Worm (Caenorhabditis elegans): ENCODE results near the gene ftn-1.

ce11 chrV:7514939-7515338 lies 32.4 kb downstream of the ftn-1 start, which contains the start of gene srb-18:
- TF ChIP-seq pha-4 (tag; optimal IDR thresholded peaks at IDR 0.05) (no peak), ceh-43 (GFP tag; optimal IDR thresholded peaks at IDR 0.05) (no peak), ces-1 (GFP tag; optimal IDR thresholded peaks at IDR 0.05) (no peak), unc-62 (GFP tag; optimal IDR thresholded peaks at IDR 0.05) (no peak), unc-39 (tag; optimal IDR thresholded peaks at IDR 0.05) (no peak), M03D4.4 (tag; optimal IDR thresholded peaks at IDR 0.05) (no peak), mep-1 (tag; optimal IDR thresholded peaks at IDR 0.05) (no peak), ztf-11 (tag; optimal IDR thresholded peaks at IDR 0.05) (no peak)
